Worm (Caenorhabditis elegans): ENCODE measurements around the gene str-106.

Gene str-106

DNA sequence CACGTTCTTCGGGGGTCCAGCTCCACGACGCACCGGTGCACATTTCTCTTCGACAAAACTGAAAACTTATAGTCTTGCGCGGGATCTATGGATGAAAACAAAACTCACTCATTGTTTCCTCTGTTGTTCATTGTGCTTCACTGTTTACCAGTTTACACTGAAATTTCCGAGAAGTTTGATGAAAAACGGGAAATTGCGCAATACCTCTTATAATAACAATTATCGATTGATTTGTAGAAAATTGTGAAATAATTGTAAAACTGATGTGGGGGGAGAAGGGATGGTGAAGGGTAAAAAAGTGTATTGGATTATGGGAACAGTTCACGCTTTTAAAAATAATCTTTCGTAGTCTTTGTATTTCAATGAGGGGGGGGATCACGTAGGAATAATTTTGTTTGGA lies 49.0 kb downstream of the str-106 start:
- TF ChIP-seq Y79H2A.3 (GFP tag; conservative IDR thresholded peaks at IDR 0.05) (no peak), egl-44 (GFP tag; IDR thresholded peaks at IDR 0.05) (no peak), unc-130 (GFP tag; optimal IDR thresholded peaks at IDR 0.05) (no peak), ztf-6 (GFP tag; IDR thresholded peaks at IDR 0.05) (no peak), F23B12.7 (tag; optimal IDR thresholded peaks at IDR 0.05; ENCODE audit: insufficient read depth) (no peak), mcd-1 (GFP tag; IDR thresholded peaks at IDR 0.05) (no peak), ceh-79 (tag; optimal IDR thresholded peaks at IDR 0.05) (no peak), ets-4 (GFP tag; optimal IDR thresholded peaks at IDR 0.05) (no peak), madf-3 (GFP tag; IDR thresholded peaks at IDR 0.05) (no peak), egl-18 (GFP tag; IDR thresholded peaks at IDR 0.05) (no peak), Y95B8A.8 (GFP tag; IDR thresholded peaks at IDR 0.05) (no peak), dpl-1 (GFP tag; optimal IDR thresholded peaks at IDR 0.05) (no peak)

ce11 chrV:16229896-16230295 lies 49.4 kb downstream of the str-106 start, which contains the start of the genes F21H7.2 and F21H7.12:
TSS of gene F21H7.2 (minus strand) at chrV:16229996.
TSS of gene F21H7.12 (plus strand) at chrV:16230165.
- TF ChIP-seq hsf-1 (GFP tag; IDR thresholded peaks at IDR 0.05) (no peak), lsy-27 (tag; optimal IDR thresholded peaks at IDR 0.05; ENCODE audit: borderline replicate concordance, insufficient read depth) (no peak), ets-4 (GFP tag; optimal IDR thresholded peaks at IDR 0.05) (no peak), nfya-2 (GFP tag; IDR thresholded peaks at IDR 0.05) (no peak), nhr-27 (tag; optimal IDR thresholded peaks at IDR 0.05) (no peak), ceh-79 (tag; optimal IDR thresholded peaks at IDR 0.05) (no peak), cebp-2 (GFP tag; IDR thresholded peaks at IDR 0.05) (no peak), efl-1 (GFP tag; optimal IDR thresholded peaks at IDR 0.05) (no peak), ztf-26 (tag; optimal IDR thresholded peaks at IDR 0.05) (no peak)
